Fruit fly (Drosophila melanogaster) ovary, adult (tissue): ENCODE data around the gene dsf.

Experiments
- CG17801 ChIP-seq: fragments of 200-800 bp; optimal IDR thresholded peaks from 2 replicates; lab custom pipeline; 2019; ENCODE audit warnings: missing biosample characterization, mild to moderate bottlenecking, missing genetic modification characterization, moderate library complexity; ENCODE audit not compliant: partially characterized antibody

The dsf gene

DNA sequence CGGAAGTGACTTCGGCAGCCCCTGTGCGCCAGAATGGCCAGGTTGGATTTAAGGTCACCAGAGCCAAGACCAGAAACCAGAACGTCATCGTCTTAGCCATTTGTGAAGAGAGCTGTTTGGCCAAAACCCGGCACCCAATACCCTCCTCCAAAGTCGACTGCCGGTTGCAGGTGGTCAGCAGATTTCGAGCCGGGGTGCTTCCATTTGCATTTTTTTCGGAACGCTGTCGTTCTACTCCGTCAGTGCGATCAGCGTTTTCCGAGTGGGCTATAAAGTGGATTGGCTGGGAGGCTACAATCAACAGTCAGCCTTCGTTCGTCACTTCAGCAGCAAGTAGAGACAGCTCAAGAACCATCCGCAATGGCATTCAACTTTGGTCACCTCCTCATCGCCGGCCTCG lies 31.0 kb downstream of the dsf start, which contains the start of the genes CG13998 and Vm26Ab:
TSS of gene CG13998 (minus strand) at position 114 of the 400 bp plus-strand sequence.
TSS of gene Vm26Ab (plus strand) at position 299 of the 400 bp plus-strand sequence.
- peak; percentile 23 for TF ChIP-seq CG17801 (GFP tag; lab: Kevin White, UChicago)

DNA sequence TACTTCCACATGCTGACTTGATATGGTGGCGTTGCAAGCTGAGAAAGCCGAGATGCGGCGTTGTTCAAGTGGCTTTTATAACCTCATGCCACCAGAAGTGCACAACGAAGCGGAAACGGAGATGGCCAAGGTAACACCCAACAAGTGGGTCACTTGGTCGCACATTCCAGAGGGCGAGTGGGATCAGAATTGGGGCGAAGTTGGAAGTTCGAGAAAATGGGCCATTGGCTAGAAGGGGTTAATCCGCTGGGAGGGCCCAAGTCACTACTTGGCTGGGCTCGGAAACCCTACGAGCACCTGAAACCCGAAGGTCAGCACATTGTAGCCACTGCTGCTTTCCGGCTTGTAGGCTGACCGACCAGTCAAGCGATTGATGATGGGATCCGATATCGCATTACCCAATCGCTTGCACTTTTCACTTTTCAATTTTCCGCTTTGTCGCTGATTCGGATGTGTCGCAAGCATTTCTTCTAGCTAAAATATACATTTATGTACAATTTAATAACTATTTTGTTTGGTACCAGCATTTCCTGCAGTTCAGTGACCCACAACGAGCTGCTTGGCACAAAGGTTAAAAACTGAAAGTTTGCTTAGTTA lies 32.9 kb downstream of the dsf start, which contains the start of gene Vm26Ac:
TSS of gene Vm26Ac (minus strand) at position 51 of the 597 bp plus-strand sequence.
- no peak for TF ChIP-seq CG17801 (GFP tag; lab: Kevin White, UChicago)

DNA sequence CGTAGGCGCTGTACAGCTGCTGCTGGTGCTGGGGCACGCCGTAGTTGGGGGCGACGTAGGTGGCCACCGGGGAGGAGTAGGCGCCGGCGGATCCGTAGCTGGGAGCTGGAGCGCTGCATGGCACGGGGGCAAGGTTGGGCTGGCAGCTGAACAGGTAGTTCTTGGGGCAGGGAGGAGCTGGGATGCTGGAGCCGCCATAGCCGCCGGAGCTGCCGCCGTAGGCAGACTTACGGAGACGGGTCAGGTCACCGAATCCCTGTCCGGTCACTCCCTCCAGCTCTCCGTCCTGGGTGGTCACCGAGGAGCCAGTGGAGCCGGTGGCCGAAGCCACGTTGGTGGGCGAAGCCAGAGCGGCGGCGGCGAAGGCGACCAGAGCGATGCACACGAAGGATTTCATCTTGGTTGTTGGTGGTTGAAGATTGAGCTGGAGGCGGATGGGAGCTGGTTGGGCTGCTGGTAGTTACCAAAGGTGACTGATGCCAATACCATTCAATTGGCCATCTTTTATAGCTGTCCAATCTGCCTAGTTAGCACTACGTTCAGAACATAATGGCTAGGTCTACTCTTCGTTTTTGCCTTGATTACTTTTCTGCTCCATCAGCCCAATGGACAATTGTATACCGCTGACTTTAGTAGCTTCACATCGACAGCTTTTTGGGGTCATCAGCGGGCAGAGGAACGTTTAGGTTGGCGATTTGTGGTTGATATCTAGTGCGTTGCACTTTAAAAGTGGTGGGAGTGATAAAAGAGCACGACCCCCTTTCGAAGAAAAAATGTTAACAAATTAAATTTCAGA lies 34.3 kb downstream of the dsf start, which contains the start of gene Vm26Aa:
TSS of gene Vm26Aa (minus strand) at position 478 of the 796 bp plus-strand sequence.
- no peak for TF ChIP-seq CG17801 (GFP tag; lab: Kevin White, UChicago)

DNA sequence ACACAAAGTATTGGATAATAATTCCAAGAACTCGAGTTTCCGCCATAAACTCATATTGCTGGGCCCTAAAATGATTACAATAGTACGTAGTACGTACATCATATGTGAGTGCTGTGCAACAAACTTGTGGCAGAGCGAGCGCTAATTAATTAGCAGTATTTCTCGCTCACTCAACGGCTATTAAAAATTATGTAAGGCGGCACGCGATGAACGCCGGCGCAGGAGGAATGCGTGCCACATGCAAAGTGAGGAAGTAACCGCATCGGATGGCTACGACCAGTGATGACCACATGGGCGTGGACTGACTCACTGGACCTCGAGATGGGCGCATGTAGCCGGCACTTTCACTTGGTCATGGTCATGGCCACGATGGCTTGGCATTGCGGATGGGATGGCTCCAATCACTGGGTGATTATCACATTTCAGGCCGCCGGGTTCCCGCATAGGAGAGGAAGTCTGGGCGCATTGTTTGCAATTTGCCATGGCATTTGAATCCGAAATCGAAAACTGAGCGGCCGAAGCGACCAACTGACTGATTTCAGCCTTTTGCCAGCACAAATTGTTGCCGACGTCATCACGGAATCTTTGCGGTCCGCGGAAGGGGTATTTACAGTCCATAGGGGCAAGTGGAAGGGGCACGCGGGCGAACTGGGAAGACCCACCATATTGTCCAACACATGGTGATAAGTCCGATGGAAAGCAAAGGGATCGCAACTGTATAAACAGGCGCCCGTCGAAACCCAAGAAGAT lies 35.6 kb downstream of the dsf start:
- no peak for TF ChIP-seq CG17801 (GFP tag; lab: Kevin White, UChicago)

DNA sequence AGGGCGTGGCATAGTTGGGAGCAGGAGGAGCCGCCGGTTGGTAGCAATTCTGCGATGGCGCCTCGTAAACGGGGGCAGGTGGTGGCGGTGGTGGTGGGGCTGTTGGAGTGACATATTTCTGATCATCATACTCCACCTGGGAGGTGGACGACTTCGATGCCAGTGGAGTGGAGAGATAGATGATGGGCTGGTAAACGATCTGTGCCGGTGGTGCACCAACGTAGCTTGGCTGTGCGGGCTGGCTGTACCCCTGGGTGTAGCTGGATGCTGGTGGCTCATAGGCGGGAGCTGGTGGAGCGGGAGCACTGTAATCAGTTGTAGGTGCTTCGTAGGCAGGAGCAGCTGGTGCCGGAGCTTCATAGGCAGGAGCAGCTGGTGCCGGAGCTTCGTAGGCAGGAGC lies 37.5 kb downstream of the dsf start:
- no peak for TF ChIP-seq CG17801 (GFP tag; lab: Kevin White, UChicago)

DNA sequence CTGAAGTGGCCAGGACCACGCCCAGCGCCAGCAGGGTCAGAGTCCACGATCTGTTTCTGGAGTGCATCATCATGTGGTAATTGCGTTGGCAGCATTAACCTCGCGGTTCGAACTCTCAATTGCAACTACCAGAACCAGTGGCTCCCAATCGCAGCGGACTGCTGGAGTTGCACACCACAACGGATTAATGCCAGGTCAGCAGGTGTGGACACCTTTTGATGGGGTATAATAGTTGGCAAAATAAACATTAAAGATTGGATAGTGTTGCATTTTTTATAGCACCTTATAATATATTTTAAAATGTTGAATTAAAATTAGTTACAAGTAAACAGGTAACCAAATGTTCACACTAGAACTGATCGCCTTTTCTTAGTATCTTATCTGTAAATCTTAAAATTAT lies 38.5 kb downstream of the dsf start:
- no peak for TF ChIP-seq CG17801 (GFP tag; lab: Kevin White, UChicago)

DNA sequence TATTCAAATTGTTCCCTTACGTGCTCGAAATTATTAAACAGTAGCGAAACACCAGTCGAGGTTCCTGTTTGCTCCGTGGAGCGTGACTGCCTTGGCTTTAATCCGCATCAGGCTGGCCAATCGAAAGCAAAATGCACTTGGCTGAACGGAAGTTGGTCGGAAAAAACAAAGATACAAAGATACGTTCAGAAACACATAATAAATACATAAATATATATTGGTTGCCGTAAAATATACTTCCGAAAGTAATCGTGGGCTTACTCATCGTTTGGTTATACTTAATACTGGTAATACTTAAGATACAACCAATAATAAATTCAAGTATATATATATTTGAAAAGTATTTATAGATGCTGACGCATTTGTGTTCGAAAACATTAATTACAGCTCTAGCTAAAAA lies 39.1 kb downstream of the dsf start, which contains the start of gene psd:
TSS of gene psd (minus strand) at position 101 of the 400 bp plus-strand sequence.
- no peak for TF ChIP-seq CG17801 (GFP tag; lab: Kevin White, UChicago)

DNA sequence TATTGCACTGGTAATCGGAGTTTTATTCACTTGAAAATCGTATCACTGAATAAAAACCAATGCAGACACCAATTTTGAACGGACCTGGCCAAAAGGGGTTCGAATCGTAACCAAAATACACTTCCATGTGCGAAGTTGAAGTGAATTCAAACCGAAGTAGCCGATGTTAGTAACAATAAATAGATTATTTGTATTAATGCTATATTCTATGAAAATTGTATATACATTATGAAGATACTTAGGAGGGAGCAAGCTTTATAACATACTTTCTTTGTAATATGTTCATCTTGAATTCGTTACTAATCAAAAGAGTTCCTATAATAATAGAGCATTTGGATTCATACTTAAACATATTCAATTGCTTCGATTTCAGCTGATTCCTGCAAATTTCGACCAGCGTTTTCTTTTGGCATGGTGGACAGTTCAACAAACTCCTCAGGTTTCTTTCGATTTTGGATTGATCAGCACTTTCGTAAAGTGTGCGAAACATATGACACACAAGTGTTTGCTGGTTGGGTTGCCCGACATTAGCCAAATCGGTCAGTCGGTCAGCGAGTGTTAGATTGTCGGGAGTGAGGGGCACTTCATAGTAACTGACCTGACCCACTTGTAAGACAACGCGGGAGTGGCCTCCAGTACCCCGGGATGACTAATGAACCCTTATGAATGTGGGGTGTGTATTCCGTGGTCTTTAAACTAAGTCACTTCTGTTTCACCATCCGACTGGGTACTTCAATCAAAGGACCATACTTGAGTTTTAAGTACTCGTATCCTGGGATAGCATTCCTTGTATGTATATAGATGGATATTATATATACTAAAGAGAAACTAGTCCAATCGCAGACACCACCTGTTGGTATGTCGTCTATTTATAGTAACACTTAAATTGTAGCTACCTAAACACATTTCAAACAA lies 42.2 kb downstream of the dsf start, which contains the start of the genes CG13992 and Ucp4C:
TSS of gene CG13992 (minus strand) at position 51 of the 915 bp plus-strand sequence.
TSS of gene Ucp4C (plus strand) at position 865 of the 915 bp plus-strand sequence.
- TF ChIP-seq CG17801 (GFP tag; lab: Kevin White, UChicago): peak; percentile 40

DNA sequence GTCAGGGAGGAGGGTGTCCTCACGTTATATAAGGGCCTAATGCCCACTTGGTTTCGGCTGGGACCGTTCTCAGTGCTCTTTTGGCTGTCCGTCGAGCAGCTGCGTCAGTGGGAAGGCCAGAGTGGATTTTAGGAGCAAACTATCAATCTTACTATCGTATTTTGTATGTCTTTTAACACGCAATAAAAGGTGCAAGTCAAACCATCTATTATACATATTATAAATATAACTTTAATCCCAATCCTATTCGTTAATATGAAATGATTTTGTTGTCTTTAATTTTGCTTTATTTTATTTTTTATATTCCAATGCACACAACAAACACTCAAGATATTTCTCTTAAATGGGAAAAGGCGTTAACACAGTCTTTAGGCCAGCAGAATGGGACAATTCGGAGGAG lies 43.8 kb downstream of the dsf start, which contains the start of gene Ucp4B:
TSS of gene Ucp4B (plus strand) at position 301 of the 400 bp plus-strand sequence.
- no peak for TF ChIP-seq CG17801 (GFP tag; lab: Kevin White, UChicago)

DNA sequence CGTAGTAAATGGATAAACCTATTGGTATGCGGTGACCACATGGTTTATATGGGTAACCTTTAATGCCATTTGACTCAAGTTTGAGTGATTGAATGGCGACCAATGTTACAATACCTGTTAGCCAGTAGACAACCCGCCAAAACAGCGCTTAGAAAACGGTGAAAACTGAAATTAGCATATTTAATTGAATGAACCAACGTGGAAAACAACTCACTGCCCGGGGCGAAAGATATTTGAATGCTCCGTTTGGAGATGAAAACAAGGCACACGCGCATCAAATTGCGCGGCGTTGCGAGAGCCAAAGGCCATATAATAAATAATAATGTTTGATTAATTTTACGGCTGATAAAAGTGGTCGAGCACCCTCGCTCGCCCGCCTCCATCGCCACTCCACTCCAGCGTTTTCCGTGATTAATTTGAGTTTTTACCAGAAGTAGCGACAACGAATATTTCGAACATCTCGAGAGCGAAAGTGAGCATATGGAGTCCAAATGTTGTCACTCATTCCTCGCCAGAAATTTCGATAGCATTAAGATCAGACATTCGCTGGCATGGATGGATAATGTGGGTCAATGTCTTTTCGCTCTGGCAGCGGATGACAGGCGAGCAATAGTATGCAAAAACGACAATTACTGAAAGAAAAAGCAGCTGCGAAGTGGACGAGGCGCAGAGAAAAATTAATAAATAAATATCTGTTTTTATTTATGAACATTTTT lies 45.5 kb downstream of the dsf start:
- no peak for TF ChIP-seq CG17801 (GFP tag; lab: Kevin White, UChicago)

DNA sequence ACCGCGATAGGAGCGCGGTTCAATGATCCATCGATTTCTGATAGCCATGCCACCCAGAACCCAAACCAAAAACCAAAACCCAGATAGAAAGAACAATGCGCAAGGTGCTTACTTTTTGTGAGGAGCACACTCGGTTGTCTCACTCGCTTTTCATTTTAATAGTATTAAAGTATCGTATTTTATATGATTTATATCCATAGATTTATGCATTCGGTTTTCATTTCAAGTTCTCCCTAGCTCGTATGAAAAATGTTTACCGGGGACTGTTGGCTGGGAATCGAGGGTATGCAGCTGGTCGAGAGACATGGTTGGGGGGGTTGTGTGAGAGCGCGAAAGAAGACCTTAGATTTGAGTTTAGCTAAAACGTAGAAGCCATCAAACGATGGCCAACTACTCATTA lies 46.3 kb downstream of the dsf start:
- TF ChIP-seq CG17801 (GFP tag; lab: Kevin White, UChicago): peak; percentile 0

DNA sequence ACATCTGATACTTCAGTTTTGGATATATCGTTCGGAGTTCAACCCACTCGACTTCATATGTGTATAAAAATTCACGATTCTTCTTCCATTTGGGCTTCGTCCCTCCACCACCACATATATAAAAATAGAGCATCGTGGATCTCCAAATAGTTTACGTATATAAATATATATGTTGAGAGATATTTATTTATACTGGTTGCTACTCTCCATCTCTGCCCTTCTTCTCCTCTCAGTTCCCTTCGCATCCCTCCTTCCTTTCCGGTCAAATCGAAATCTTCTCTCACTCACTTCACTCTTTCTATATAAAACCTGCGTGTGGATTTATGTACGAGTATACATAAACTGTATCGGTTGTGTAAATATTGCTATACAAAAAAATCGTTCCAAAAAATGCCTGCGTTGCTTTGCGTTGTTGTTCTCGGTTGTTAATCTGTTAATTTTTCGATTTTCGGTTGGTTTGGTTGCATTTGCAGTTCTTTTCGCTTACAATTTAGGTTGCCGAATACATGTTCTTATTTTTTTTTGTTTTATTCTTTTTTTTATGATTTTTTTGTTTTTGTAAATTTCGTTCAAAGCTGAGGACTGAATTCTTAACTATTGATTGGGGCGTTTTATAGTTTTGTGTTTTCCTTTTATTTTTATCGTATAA lies 47.0 kb downstream of the dsf start:
- no peak for TF ChIP-seq CG17801 (GFP tag; lab: Kevin White, UChicago)

DNA sequence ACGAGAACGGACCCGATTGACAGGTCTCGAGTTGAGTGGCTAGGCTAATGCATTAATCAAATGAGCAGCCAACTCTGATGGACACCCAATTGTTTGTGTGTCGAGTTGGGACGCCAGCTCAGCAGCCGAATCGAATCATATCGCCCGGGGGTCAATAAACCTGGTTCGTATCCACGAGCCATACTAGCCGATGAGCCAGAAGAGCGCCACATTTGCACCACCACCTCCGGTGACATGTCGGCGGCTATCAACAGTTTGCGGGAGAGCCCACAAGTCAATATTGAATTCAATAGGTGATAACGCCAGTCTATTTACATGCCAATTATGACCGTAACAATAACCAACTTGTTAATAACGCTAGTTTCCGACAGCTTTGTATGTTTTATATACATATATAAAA lies 48.4 kb downstream of the dsf start:
- no peak for TF ChIP-seq CG17801 (GFP tag; lab: Kevin White, UChicago)
